Worm (Caenorhabditis elegans) whole organism, young adult: ENCODE measurements around the gene F56C3.10.

ENCODE experiments used
- B0336.3 ChIP-seq: fragments of 200-800 bp; sonication (Bioruptor generic); IDR thresholded peaks from 2 replicates; pipeline ENCODE4 v1.3.6; 2022; ENCODE audit warnings: missing genetic modification characterization, missing compliant biosample characterization
- K11D2.4 ChIP-seq: fragments of 200-800 bp; sonication (Bioruptor generic); IDR thresholded peaks from 2 replicates; pipeline ENCODE4 v1.3.6; 2022; ENCODE audit warnings: missing genetic modification reagents, missing genetic modification characterization, missing compliant biosample characterization
- K12H6.12 ChIP-seq: fragments of 200-800 bp; sonication (Bioruptor generic); optimal IDR thresholded peaks from 2 replicates; lab custom pipeline; 2018; ENCODE audit warnings: mild to moderate bottlenecking, missing genetic modification characterization, missing compliant biosample characterization
- T07F8.4 ChIP-seq: sonication (generic microtip); optimal IDR thresholded peaks from 2 replicates; lab custom pipeline; 2016; ENCODE audit warnings: mild to moderate bottlenecking, missing genetic modification characterization, moderate library complexity, missing compliant biosample characterization
- T26A5.8 ChIP-seq: sonication (generic microtip); optimal IDR thresholded peaks from 2 replicates; lab custom pipeline; 2016; ENCODE audit warnings: missing genetic modification characterization, missing compliant biosample characterization
- Y53G8AR.9 ChIP-seq: fragments of 200-800 bp; sonication (Bioruptor generic); conservative IDR thresholded peaks from 2 replicates; pipeline ENCODE4 v1.3.6; 2022; ENCODE audit warnings: missing genetic modification reagents, missing genetic modification characterization, missing compliant biosample characterization
- Y79H2A.3 ChIP-seq: fragments of 200-800 bp; sonication (Bioruptor generic); conservative IDR thresholded peaks from 2 replicates; pipeline ENCODE4 v1.3.6; 2022; ENCODE audit warnings: missing genetic modification reagents, missing genetic modification characterization, missing compliant biosample characterization
- Y95B8A.8 ChIP-seq: fragments of 200-800 bp; sonication (Bioruptor generic); IDR thresholded peaks from 2 replicates; pipeline ENCODE4 v1.3.6; 2022; ENCODE audit warnings: missing genetic modification reagents, missing genetic modification characterization, missing compliant biosample characterization
- ZK185.1 ChIP-seq: sonication (generic microtip); optimal IDR thresholded peaks from 2 replicates; lab custom pipeline; 2016; ENCODE audit warnings: mild to moderate bottlenecking, missing genetic modification characterization, missing compliant biosample characterization; ENCODE audit not compliant: poor library complexity, severe bottlenecking
- aptf-2 ChIP-seq: fragments of 200-800 bp; sonication (Bioruptor generic); conservative IDR thresholded peaks from 2 replicates; pipeline ENCODE4 v1.3.6; 2022; ENCODE audit warnings: missing genetic modification reagents, missing genetic modification characterization, missing compliant biosample characterization
- atf-7 ChIP-seq: sonication (generic microtip); optimal IDR thresholded peaks from 2 replicates; lab custom pipeline; 2017; ENCODE audit warnings: mild to moderate bottlenecking, missing genetic modification characterization, missing compliant biosample characterization
- athp-1 ChIP-seq: sonication (generic microtip); optimal IDR thresholded peaks from 2 replicates; lab custom pipeline; 2017; ENCODE audit warnings: mild to moderate bottlenecking, missing genetic modification characterization, missing compliant biosample characterization
- attf-5 ChIP-seq: fragments of 200-800 bp; sonication (Bioruptor generic); optimal IDR thresholded peaks from 2 replicates; lab custom pipeline; 2018; ENCODE audit warnings: mild to moderate bottlenecking, missing genetic modification characterization, missing compliant biosample characterization
- bed-2 ChIP-seq: fragments of 200-800 bp; sonication (Bioruptor generic); IDR thresholded peaks from 2 replicates; pipeline ENCODE4 v1.3.6; 2022; ENCODE audit warnings: missing genetic modification reagents, missing genetic modification characterization, missing compliant biosample characterization
- cebp-1 ChIP-seq, 2 experiments: fragments of 200-800 bp in 1 of 2; sonication (Bioruptor generic) in 1 of 2; sonication (generic microtip) in 1 of 2; IDR thresholded peaks in 1 of 2; optimal IDR thresholded peaks in 1 of 2; 2 replicates each; pipeline versions ENCODE4 v1.3.6 to Lab custom; 2017 to 2022; ENCODE audit warnings: missing compliant biosample characterization in 2 of 2, missing genetic modification characterization in 2 of 2, mild to moderate bottlenecking in 1 of 2, missing genetic modification reagents in 1 of 2, moderate library complexity in 1 of 2
- ceh-91 ChIP-seq: fragments of 200-800 bp; sonication (Bioruptor generic); IDR thresholded peaks from 2 replicates; pipeline ENCODE4 v1.3.6; 2022; ENCODE audit warnings: missing genetic modification reagents, missing genetic modification characterization, missing compliant biosample characterization
- chd-7 ChIP-seq: sonication (generic microtip); optimal IDR thresholded peaks from 2 replicates; lab custom pipeline; 2016; ENCODE audit warnings: mild to moderate bottlenecking, missing genetic modification characterization, moderate library complexity, missing compliant biosample characterization
- dox-1 ChIP-seq: fragments of 200-800 bp; sonication (Bioruptor generic); IDR thresholded peaks from 2 replicates; pipeline ENCODE4 v1.3.6; 2022; ENCODE audit warnings: missing genetic modification reagents, missing genetic modification characterization, missing compliant biosample characterization
- dpff-1 ChIP-seq: sonication (generic microtip); optimal IDR thresholded peaks from 2 replicates; lab custom pipeline; 2017; ENCODE audit warnings: mild to moderate bottlenecking, missing genetic modification characterization, missing compliant biosample characterization
- egl-44 ChIP-seq: fragments of 200-800 bp; sonication (Bioruptor generic); IDR thresholded peaks from 2 replicates; pipeline ENCODE4 v1.3.6; 2022; ENCODE audit warnings: missing genetic modification reagents, missing genetic modification characterization, missing compliant biosample characterization
- egrh-3 ChIP-seq: fragments of 200-800 bp; sonication (Bioruptor generic); IDR thresholded peaks from 2 replicates; pipeline ENCODE4 v1.3.6; 2022; ENCODE audit warnings: missing genetic modification reagents, missing genetic modification characterization, missing compliant biosample characterization
- hmg-20 ChIP-seq: fragments of 200-800 bp; sonication (Bioruptor generic); IDR thresholded peaks from 2 replicates; pipeline ENCODE4 v1.3.6; 2022; ENCODE audit warnings: missing genetic modification reagents, missing genetic modification characterization, missing compliant biosample characterization
- hrde-1 ChIP-seq: sonication (generic microtip); optimal IDR thresholded peaks from 2 replicates; lab custom pipeline; 2016; ENCODE audit warnings: missing genetic modification characterization, mild to moderate bottlenecking, missing compliant biosample characterization, moderate library complexity, missing genotype, missing genetic modification reagents, borderline replicate concordance
- hsf-1 ChIP-seq: fragments of 200-800 bp; sonication (Bioruptor generic); IDR thresholded peaks from 2 replicates; pipeline ENCODE4 v1.3.6; 2022; ENCODE audit warnings: missing genetic modification reagents, missing genetic modification characterization, missing compliant biosample characterization
- lag-1 ChIP-seq: fragments of 200-800 bp; sonication (Bioruptor generic); IDR thresholded peaks from 2 replicates; pipeline ENCODE4 v1.3.6; 2022; ENCODE audit warnings: missing genetic modification reagents, missing genetic modification characterization, missing compliant biosample characterization
- lin-40 ChIP-seq: sonication (generic microtip); optimal IDR thresholded peaks from 2 replicates; lab custom pipeline; 2016; ENCODE audit warnings: missing genetic modification characterization, mild to moderate bottlenecking, missing compliant biosample characterization, missing genotype, missing genetic modification reagents
- lin-54 ChIP-seq: fragments of 200-800 bp; sonication (Bioruptor generic); optimal IDR thresholded peaks from 2 replicates; lab custom pipeline; 2018; ENCODE audit warnings: mild to moderate bottlenecking, missing genetic modification characterization, missing compliant biosample characterization
- lir-1 ChIP-seq: fragments of 200-800 bp; sonication (Bioruptor generic); conservative IDR thresholded peaks from 2 replicates; pipeline ENCODE4 v1.3.6; 2022; ENCODE audit warnings: missing genetic modification reagents, missing genetic modification characterization, missing compliant biosample characterization
- lsy-27 ChIP-seq: sonication (generic microtip); optimal IDR thresholded peaks from 2 replicates; lab custom pipeline; 2017; ENCODE audit warnings: missing genetic modification characterization, mild to moderate bottlenecking, missing compliant biosample characterization, antibody characterized with exemption, missing genotype, borderline replicate concordance; ENCODE audit not compliant: insufficient read depth
- madf-10 ChIP-seq: sonication (generic microtip); optimal IDR thresholded peaks from 2 replicates; lab custom pipeline; 2016; ENCODE audit warnings: mild to moderate bottlenecking, missing genetic modification characterization, missing compliant biosample characterization
- mcd-1 ChIP-seq: fragments of 200-800 bp; sonication (Bioruptor generic); IDR thresholded peaks from 2 replicates; pipeline ENCODE4 v1.3.6; 2022; ENCODE audit warnings: missing genetic modification reagents, missing genetic modification characterization, missing compliant biosample characterization
- mel-28 ChIP-seq: sonication (generic microtip); optimal IDR thresholded peaks from 2 replicates; lab custom pipeline; 2016; ENCODE audit warnings: borderline replicate concordance, mild to moderate bottlenecking, missing genetic modification characterization, missing compliant biosample characterization
- nfya-1 ChIP-seq: sonication (generic microtip); optimal IDR thresholded peaks from 2 replicates; lab custom pipeline; 2017; ENCODE audit warnings: antibody characterized with exemption, missing compliant biosample characterization, missing genetic modification characterization, borderline replicate concordance; ENCODE audit not compliant: insufficient read depth
- nfyb-1 ChIP-seq: fragments of 200-800 bp; sonication (Bioruptor generic); IDR thresholded peaks from 2 replicates; pipeline ENCODE4 v1.3.6; 2022; ENCODE audit warnings: missing genetic modification reagents, missing genetic modification characterization, missing compliant biosample characterization
- pbrm-1 ChIP-seq: fragments of 200-800 bp; sonication (Bioruptor generic); IDR thresholded peaks from 2 replicates; pipeline ENCODE4 v1.3.6; 2022; ENCODE audit warnings: missing genetic modification reagents, missing genetic modification characterization, missing compliant biosample characterization
- sdz-38 ChIP-seq: sonication (generic microtip); optimal IDR thresholded peaks from 2 replicates; lab custom pipeline; 2016; ENCODE audit warnings: missing genotype, missing genetic modification characterization, missing compliant biosample characterization
- snpc-3.4 ChIP-seq: sonication (generic microtip); optimal IDR thresholded peaks from 2 replicates; lab custom pipeline; 2017; ENCODE audit warnings: missing genetic modification characterization, mild to moderate bottlenecking, missing compliant biosample characterization, antibody characterized with exemption, moderate library complexity, missing genotype, missing genetic modification reagents
- somi-1 ChIP-seq: fragments of 200-800 bp; sonication (Bioruptor generic); optimal IDR thresholded peaks from 2 replicates; lab custom pipeline; 2018; ENCODE audit warnings: mild to moderate bottlenecking, missing genetic modification characterization, missing compliant biosample characterization
- unc-130 ChIP-seq: sonication (generic microtip); optimal IDR thresholded peaks from 2 replicates; lab custom pipeline; 2016; ENCODE audit warnings: missing genetic modification reagents, missing genetic modification characterization, missing compliant biosample characterization
- unc-62 ChIP-seq: fragments of 150-350 bp; optimal IDR thresholded peaks from 2 replicates; lab custom pipeline; 2014; ENCODE audit warnings: missing biosample characterization, missing genetic modification reagents, missing genetic modification characterization
- zfh-2 ChIP-seq: fragments of 200-800 bp; sonication (Bioruptor generic); conservative IDR thresholded peaks from 2 replicates; pipeline ENCODE4 v1.3.6; 2022; ENCODE audit warnings: missing genetic modification reagents, missing genetic modification characterization, missing compliant biosample characterization
- ztf-26 ChIP-seq: sonication (generic microtip); optimal IDR thresholded peaks from 2 replicates; lab custom pipeline; 2017; ENCODE audit warnings: missing genetic modification characterization, missing compliant biosample characterization

F56C3.10 gene

DNA sequence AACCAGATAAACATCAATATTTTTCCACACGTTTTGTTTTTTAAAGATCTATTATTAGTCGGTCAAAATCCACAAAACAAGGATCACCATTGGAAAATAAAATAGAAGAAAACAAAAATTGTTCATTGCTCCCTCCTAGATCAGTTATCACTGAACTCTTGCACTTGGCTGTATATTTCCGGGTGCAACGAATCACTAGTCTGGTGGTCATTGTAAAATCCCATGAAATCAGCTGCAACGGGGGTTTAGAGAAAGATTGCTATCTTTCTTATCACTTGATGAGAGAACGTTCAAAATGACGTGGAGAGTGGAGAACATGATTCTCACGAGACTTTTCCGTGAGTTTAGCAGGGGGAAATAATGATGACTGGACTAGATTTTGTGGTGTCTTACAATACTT is 14.3 kb upstream of the F56C3.10 start:
- no peak for TF ChIP-seq cebp-1 (GFP tag; IDR thresholded peaks at IDR 0.05; lab: Robert Waterston, UW)
- peak; percentile 32 for TF ChIP-seq cebp-1 (tag; optimal IDR thresholded peaks at IDR 0.05; lab: Kevin White, UChicago)
- TF ChIP-seq Y79H2A.3 (GFP tag; lab: Robert Waterston, UW) = no peak
- no peak for TF ChIP-seq aptf-2 (GFP tag; lab: Robert Waterston, UW)
- peak; percentile 30 for TF ChIP-seq K12H6.12 (tag; lab: Kevin White, UChicago)
- TF ChIP-seq lir-1 (GFP tag; lab: Robert Waterston, UW) = 0 out of 2 replicates have a peak, but pooled peaks have one; percentile 8
- TF ChIP-seq ZK185.1 = no peak
- peak; percentile 38 for TF ChIP-seq somi-1 (GFP tag; lab: Kevin White, UChicago)
- no peak for TF ChIP-seq dpff-1 (tag; lab: Kevin White, UChicago)
- 0 out of 2 replicates have a peak, but pooled peaks have one; percentile 32 for TF ChIP-seq K11D2.4 (GFP tag; lab: Robert Waterston, UW)
- TF ChIP-seq B0336.3 (GFP tag; lab: Robert Waterston, UW) = no peak
- no peak for TF ChIP-seq egrh-3 (GFP tag; lab: Robert Waterston, UW)
- TF ChIP-seq ztf-26 (tag; lab: Kevin White, UChicago) = no peak
- TF ChIP-seq atf-7 (tag; lab: Kevin White, UChicago) = peak; percentile 51
- TF ChIP-seq lin-40 (tag; lab: Kevin White, UChicago) = peak; percentile 27
- TF ChIP-seq, all 124 proteins: peak for 7

- TF ChIP-seq pbrm-1 = no peak
- TF ChIP-seq sdz-38 (tag; lab: Kevin White, UChicago) = no peak
- TF ChIP-seq T26A5.8 (tag; lab: Kevin White, UChicago) = no peak
- TF ChIP-seq nfya-1 (tag; lab: Kevin White, UChicago) = no peak
- no peak for TF ChIP-seq unc-130 (GFP tag; lab: Kevin White, UChicago)
- TF ChIP-seq unc-62 (GFP tag; lab: Kevin White, UChicago) = no peak
Measured at ce11 chrX:1394437-1394836, 13.0 kb upstream of the F56C3.10 start.

ce11 chrX:1393891-1394290 is 12.4 kb upstream of the F56C3.10 start, which contains the start of gene F56C3.9:
TSS of gene F56C3.9 (minus strand) at chrX:1393991.
- TF ChIP-seq T07F8.4 (tag; lab: Kevin White, UChicago) (no peak), ceh-91 (GFP tag; lab: Robert Waterston, UW) (no peak), hsf-1 (no peak), lsy-27 (tag; lab: Kevin White, UChicago) (no peak), hmg-20 (no peak), attf-5 (GFP tag; lab: Kevin White, UChicago) (no peak), snpc-3.4 (tag; lab: Kevin White, UChicago) (no peak)

DNA sequence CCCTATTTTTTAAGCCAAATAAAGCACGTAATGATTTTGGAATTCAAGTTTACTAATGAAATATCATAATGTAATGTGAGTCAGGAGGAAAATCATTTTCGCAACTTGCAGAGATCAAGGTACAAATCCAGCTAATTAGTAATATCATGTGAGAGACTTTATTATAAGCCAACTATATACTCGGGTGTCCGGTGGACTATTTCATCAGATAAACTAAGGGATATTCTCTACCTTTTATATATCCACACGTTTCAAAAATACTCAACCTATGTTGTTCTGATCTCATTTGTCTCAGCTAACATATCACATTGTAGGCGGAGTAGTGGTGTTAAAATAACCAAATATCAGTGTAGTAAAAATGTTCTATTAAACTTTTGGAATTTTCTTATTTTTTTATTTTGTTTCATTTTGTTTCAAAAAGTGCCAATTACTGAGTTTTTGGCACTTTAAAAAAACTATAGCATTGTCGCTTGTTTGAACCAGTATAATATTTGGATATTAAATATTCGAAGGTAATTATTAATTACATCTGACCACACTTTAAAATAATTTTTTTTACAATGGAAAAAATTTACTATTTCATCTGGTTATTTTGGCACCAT is 8.0 kb upstream of the F56C3.10 start:
- TF ChIP-seq dox-1 (GFP tag; lab: Robert Waterston, UW) (peak; percentile 90), hrde-1 (no peak), bed-2 (GFP tag; lab: Robert Waterston, UW) (no peak), lag-1 (0 out of 2 replicates have a peak, but pooled peaks have one; percentile 30), madf-10 (tag; lab: Kevin White, UChicago) (peak; percentile 91), nfyb-1 (peak; percentile 93), Y95B8A.8 (GFP tag; lab: Robert Waterston, UW) (no peak), mcd-1 (peak; percentile 73; the same call in 1 of the 2 replicates), mel-28 (tag; lab: Kevin White, UChicago) (no peak), zfh-2 (GFP tag; lab: Robert Waterston, UW) (no peak), athp-1 (tag; lab: Kevin White, UChicago) (no peak), lin-54 (peak; percentile 74), chd-7 (tag; lab: Kevin White, UChicago) (peak; percentile 62), Y53G8AR.9 (GFP tag; lab: Robert Waterston, UW) (peak; percentile 90), T26A5.8 (tag; lab: Kevin White, UChicago) (no peak), T07F8.4 (tag; lab: Kevin White, UChicago) (peak; percentile 68), K12H6.12 (tag; lab: Kevin White, UChicago) (peak; percentile 74), egl-44 (GFP tag; lab: Robert Waterston, UW) (0 out of 2 replicates have a peak, but pooled peaks have one; percentile 51)
